Fruit fly (Drosophila melanogaster) whole organism, embryonic: ENCODE data around the gene NPF.

ENCODE experiments used
- Asciz ChIP-seq: fragments of 200-800 bp; sonication (Bioruptor generic); optimal IDR thresholded peaks from 2 replicates; lab custom pipeline; 2017; ENCODE audit warnings: missing biosample characterization, mild to moderate bottlenecking, missing genetic modification characterization, missing genetic modification reagents
- C15 ChIP-seq: fragments of 200-800 bp; sonication (Bioruptor generic); IDR thresholded peaks from 3 replicates; pipeline ENCODE4 v1.3.6; 2022; ENCODE audit warnings: missing biosample characterization, missing genetic modification characterization
- CG10321 ChIP-seq: fragments of 200-800 bp; sonication (Bioruptor generic); IDR thresholded peaks from 2 replicates; pipeline ENCODE4 v1.3.6; 2022; ENCODE audit warnings: missing biosample characterization, missing genetic modification characterization
- CG10431 ChIP-seq: fragments of 200-800 bp; sonication (Bioruptor generic); optimal IDR thresholded peaks from 3 replicates; lab custom pipeline; 2018; ENCODE audit warnings: missing biosample characterization, mild to moderate bottlenecking, missing genetic modification characterization
- CG11398 ChIP-seq: fragments of 200-800 bp; sonication (Bioruptor generic); optimal IDR thresholded peaks from 2 replicates; lab custom pipeline; 2016; ENCODE audit warnings: missing biosample characterization, missing genetic modification characterization
- CG11723 ChIP-seq: fragments of 200-800 bp; sonication (Bioruptor generic); optimal IDR thresholded peaks from 2 replicates; lab custom pipeline; 2017; ENCODE audit warnings: missing biosample characterization, mild to moderate bottlenecking, missing genetic modification characterization
- CG14965 ChIP-seq: fragments of 200-800 bp; sonication (Bioruptor generic); optimal IDR thresholded peaks from 2 replicates; lab custom pipeline; 2016; ENCODE audit warnings: missing biosample characterization, missing genetic modification characterization, borderline replicate concordance
- CG15479 ChIP-seq: fragments of 200-800 bp; sonication (Bioruptor generic); optimal IDR thresholded peaks from 3 replicates; lab custom pipeline; 2019; ENCODE audit warnings: missing biosample characterization, mild to moderate bottlenecking, missing genetic modification characterization, moderate library complexity
- CG16813 ChIP-seq: fragments of 200-800 bp; sonication (Bioruptor generic); IDR thresholded peaks from 3 replicates; pipeline ENCODE4 v1.3.6; 2022; ENCODE audit warnings: missing biosample characterization, missing genetic modification characterization; ENCODE audit not compliant: partially characterized antibody
- CG1832 ChIP-seq: fragments of 200-800 bp; sonication (Bioruptor generic); optimal IDR thresholded peaks from 2 replicates; lab custom pipeline; 2017; ENCODE audit warnings: missing biosample characterization, mild to moderate bottlenecking, missing genetic modification characterization, inconsistent platforms
- CG18476 ChIP-seq: fragments of 200-800 bp; sonication (Bioruptor generic); optimal IDR thresholded peaks from 2 replicates; lab custom pipeline; 2016; ENCODE audit warnings: missing biosample characterization, mild to moderate bottlenecking, missing genetic modification characterization
- CG2202 ChIP-seq: fragments of 200-800 bp; sonication (Bioruptor generic); optimal IDR thresholded peaks from 2 replicates; lab custom pipeline; 2018; ENCODE audit warnings: missing biosample characterization, mild to moderate bottlenecking, missing genetic modification characterization
- CG2889 ChIP-seq: fragments of 200-800 bp; sonication (Bioruptor generic); IDR thresholded peaks from 3 replicates; pipeline ENCODE4 v1.3.6; 2022; ENCODE audit warnings: missing biosample characterization, missing genetic modification characterization
- CG31224 ChIP-seq: fragments of 200-800 bp; sonication (Bioruptor generic); IDR thresholded peaks from 2 replicates; pipeline ENCODE4 v1.3.6; 2022; ENCODE audit warnings: missing biosample characterization, missing genetic modification characterization
- CG31365 ChIP-seq: fragments of 200-800 bp; sonication (Bioruptor generic); optimal IDR thresholded peaks from 2 replicates; lab custom pipeline; 2018; ENCODE audit warnings: missing biosample characterization, mild to moderate bottlenecking, missing genetic modification characterization
- CG32532 ChIP-seq: fragments of 200-800 bp; sonication (Bioruptor generic); IDR thresholded peaks from 2 replicates; pipeline ENCODE4 v1.3.6; 2022; ENCODE audit warnings: missing biosample characterization, missing genetic modification characterization
- CG32772 ChIP-seq: fragments of 200-800 bp; sonication (Bioruptor generic); IDR thresholded peaks from 2 replicates; pipeline ENCODE4 v1.3.6; 2022; ENCODE audit warnings: missing biosample characterization, missing genetic modification characterization
- CG33557 ChIP-seq: fragments of 200-800 bp; sonication (Bioruptor generic); optimal IDR thresholded peaks from 2 replicates; lab custom pipeline; 2019; ENCODE audit warnings: missing biosample characterization, mild to moderate bottlenecking, missing genetic modification characterization, moderate library complexity
- CG5180 ChIP-seq: fragments of 200-800 bp; sonication (Bioruptor generic); optimal IDR thresholded peaks from 3 replicates; lab custom pipeline; 2017; ENCODE audit warnings: missing biosample characterization, missing genetic modification characterization, mild to moderate bottlenecking, moderate library complexity, missing genetic modification reagents
- CG9727 ChIP-seq: fragments of 200-800 bp; sonication (Bioruptor generic); optimal IDR thresholded peaks from 3 replicates; lab custom pipeline; 2017; ENCODE audit warnings: missing biosample characterization, mild to moderate bottlenecking, missing genetic modification characterization
- Camta ChIP-seq: fragments of 200-800 bp; sonication (Bioruptor generic); optimal IDR thresholded peaks from 2 replicates; lab custom pipeline; 2016; ENCODE audit warnings: missing biosample characterization, missing genetic modification characterization
- Dfd ChIP-seq, 2 experiments: fragments of >200 bp; optimal IDR thresholded peaks; 2 replicates each; lab custom pipeline; 2017; ENCODE audit warnings: missing biosample characterization in 2 of 2, missing genetic modification characterization in 2 of 2
- H15 ChIP-seq: fragments of 200-800 bp; sonication (Bioruptor generic); IDR thresholded peaks from 3 replicates; pipeline ENCODE4 v1.3.6; 2022; ENCODE audit warnings: missing biosample characterization, missing genetic modification characterization
- HHEX ChIP-seq: fragments of 200-800 bp; sonication (Bioruptor generic); optimal IDR thresholded peaks from 3 replicates; lab custom pipeline; 2017; ENCODE audit warnings: missing biosample characterization, mild to moderate bottlenecking, missing genetic modification characterization, missing genetic modification reagents
- Hr78 ChIP-seq, 2 experiments: fragments of 200-800 bp in 1 of 2; fragments of >200 bp in 1 of 2; sonication (Bioruptor generic) in 1 of 2; optimal IDR thresholded peaks; 2 replicates each; lab custom pipeline; 2017 to 2019; ENCODE audit warnings: missing biosample characterization in 2 of 2, missing genetic modification characterization in 2 of 2, mild to moderate bottlenecking in 1 of 2, moderate library complexity in 1 of 2
- Nf-YB ChIP-seq: fragments of 200-800 bp; sonication (Bioruptor generic); optimal IDR thresholded peaks from 3 replicates; lab custom pipeline; 2019; ENCODE audit warnings: missing biosample characterization, mild to moderate bottlenecking, missing genetic modification characterization, moderate library complexity
- Oaz ChIP-seq: fragments of 200-800 bp; sonication (Bioruptor generic); IDR thresholded peaks from 2 replicates; pipeline ENCODE4 v1.3.6; 2022; ENCODE audit warnings: missing biosample characterization, missing genetic modification characterization
- Optix ChIP-seq: fragments of 200-800 bp; sonication (Bioruptor generic); IDR thresholded peaks from 3 replicates; pipeline ENCODE4 v1.3.6; 2022; ENCODE audit warnings: missing biosample characterization, missing genetic modification characterization
- Scr ChIP-seq: fragments of 200-800 bp; sonication (Bioruptor generic); IDR thresholded peaks from 2 replicates; pipeline ENCODE4 v1.3.6; 2022; ENCODE audit warnings: missing biosample characterization, missing genetic modification characterization; ENCODE audit not compliant: partially characterized antibody
- abd-A ChIP-seq: fragments of 200-800 bp; sonication (Bioruptor generic); optimal IDR thresholded peaks from 3 replicates; lab custom pipeline; 2019; ENCODE audit warnings: missing biosample characterization, mild to moderate bottlenecking, missing genetic modification characterization, moderate library complexity
- al ChIP-seq: fragments of 200-800 bp; sonication (Bioruptor generic); IDR thresholded peaks from 2 replicates; pipeline ENCODE4 v1.3.6; 2022; ENCODE audit warnings: missing biosample characterization, missing genetic modification characterization
- cas ChIP-seq: fragments of 200-800 bp; sonication (Bioruptor generic); IDR thresholded peaks from 2 replicates; pipeline ENCODE4 v1.3.6; 2022; ENCODE audit warnings: missing biosample characterization, missing genetic modification characterization
- corto ChIP-seq: fragments of 200-800 bp; sonication (Bioruptor generic); optimal IDR thresholded peaks from 2 replicates; lab custom pipeline; 2016; ENCODE audit warnings: missing biosample characterization, mild to moderate bottlenecking, missing genetic modification characterization, moderate library complexity
- croc ChIP-seq: fragments of 200-800 bp; sonication (Bioruptor generic); conservative IDR thresholded peaks from 3 replicates; pipeline ENCODE4 v1.3.6; 2022; ENCODE audit warnings: missing biosample characterization, missing genetic modification characterization
- emc ChIP-seq: fragments of 200-800 bp; sonication (Bioruptor generic); optimal IDR thresholded peaks from 2 replicates; lab custom pipeline; 2016; ENCODE audit warnings: missing biosample characterization, missing genetic modification characterization
- ems ChIP-seq: fragments of 200-800 bp; sonication (Bioruptor generic); optimal IDR thresholded peaks from 3 replicates; lab custom pipeline; 2016; ENCODE audit warnings: missing biosample characterization, missing genetic modification characterization
- en ChIP-seq: fragments of 200-800 bp; sonication (Bioruptor generic); optimal IDR thresholded peaks from 2 replicates; lab custom pipeline; 2016; ENCODE audit warnings: missing biosample characterization, missing genetic modification characterization
- eve ChIP-seq, 2 experiments: fragments of >200 bp; optimal IDR thresholded peaks; 2 replicates each; lab custom pipeline; 2017; ENCODE audit warnings: missing biosample characterization in 2 of 2, missing genetic modification characterization in 2 of 2
- ham ChIP-seq: fragments of 200-800 bp; sonication (Bioruptor generic); IDR thresholded peaks from 2 replicates; pipeline ENCODE4 v1.3.6; 2022; ENCODE audit warnings: missing biosample characterization, missing genetic modification characterization
- hb ChIP-seq: fragments of 200-800 bp; sonication (Bioruptor generic); IDR thresholded peaks from 3 replicates; pipeline ENCODE4 v1.3.6; 2022; ENCODE audit warnings: missing biosample characterization, missing genetic modification characterization; ENCODE audit not compliant: partially characterized antibody
- jing ChIP-seq: fragments of 200-800 bp; sonication (Bioruptor generic); optimal IDR thresholded peaks from 2 replicates; lab custom pipeline; 2018; ENCODE audit warnings: missing biosample characterization, mild to moderate bottlenecking, missing genetic modification characterization
- ken ChIP-seq: fragments of 200-800 bp; sonication (Bioruptor generic); IDR thresholded peaks from 3 replicates; pipeline ENCODE4 v1.3.6; 2022; ENCODE audit warnings: missing biosample characterization, missing genetic modification characterization
- mirr ChIP-seq: fragments of 200-800 bp; sonication (Bioruptor generic); optimal IDR thresholded peaks from 3 replicates; lab custom pipeline; 2018; ENCODE audit warnings: missing biosample characterization, mild to moderate bottlenecking, missing genetic modification characterization
- oc ChIP-seq: fragments of 200-800 bp; sonication (Bioruptor generic); optimal IDR thresholded peaks from 2 replicates; lab custom pipeline; 2018; ENCODE audit warnings: missing biosample characterization, mild to moderate bottlenecking, missing genetic modification characterization, moderate library complexity
- pan ChIP-seq, 4 experiments: fragments of >200 bp in 3 of 4; fragments of 200-800 bp in 1 of 4; sonication (Bioruptor generic) in 1 of 4; optimal IDR thresholded peaks in 3 of 4; IDR thresholded peaks in 1 of 4; 2 replicates each; pipeline versions ENCODE4 v1.3.6 to Lab custom; 2017 to 2022; ENCODE audit warnings: missing biosample characterization in 2 of 4, missing genetic modification characterization in 2 of 4, mixed read lengths in 1 of 4
- phol ChIP-seq: fragments of 200-800 bp; sonication (Bioruptor generic); optimal IDR thresholded peaks from 3 replicates; lab custom pipeline; 2018; ENCODE audit warnings: missing biosample characterization, mild to moderate bottlenecking, missing genetic modification characterization, moderate library complexity
- tup ChIP-seq: fragments of 200-800 bp; sonication (Bioruptor generic); optimal IDR thresholded peaks from 2 replicates; lab custom pipeline; 2016; ENCODE audit warnings: missing biosample characterization, mild to moderate bottlenecking, missing genetic modification characterization, moderate library complexity
- zen ChIP-seq: fragments of 200-800 bp; sonication (Bioruptor generic); optimal IDR thresholded peaks from 3 replicates; lab custom pipeline; 2018; ENCODE audit warnings: missing biosample characterization, mild to moderate bottlenecking, missing genetic modification characterization, moderate library complexity

The NPF gene

DNA sequence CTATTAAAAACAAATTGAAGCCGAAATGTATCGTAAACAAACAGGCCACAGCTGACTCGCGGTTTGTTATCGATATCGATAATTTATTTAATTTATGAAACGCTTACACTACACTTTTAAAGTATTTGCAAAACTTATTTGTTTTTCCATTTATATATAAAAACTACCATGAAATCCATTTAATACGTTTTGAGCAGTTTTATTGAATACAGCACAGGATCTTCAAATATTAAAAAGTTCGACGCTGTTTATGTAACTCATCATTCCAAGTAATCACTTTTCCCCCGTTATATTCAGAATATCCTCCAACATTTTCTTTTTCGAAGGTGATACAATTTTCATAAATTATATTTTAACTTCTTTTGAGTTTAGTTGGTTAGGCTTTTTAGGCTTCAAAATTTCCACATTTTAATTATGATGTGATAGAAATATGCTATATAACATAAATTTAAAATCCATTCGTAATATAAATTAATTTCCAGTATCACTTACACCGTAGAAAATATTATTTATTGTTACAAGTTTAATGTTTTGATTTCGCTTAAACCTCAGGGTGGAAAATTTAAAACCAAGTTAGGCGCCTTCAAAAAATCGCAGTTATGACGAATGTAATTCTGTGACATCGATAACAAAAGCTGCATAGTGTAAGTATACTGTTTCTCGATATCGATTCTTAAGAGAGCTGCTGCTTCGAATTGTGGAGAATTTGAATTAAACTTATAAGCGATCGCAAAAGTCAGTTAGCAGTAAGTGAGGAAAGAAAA lies 38.1 kb downstream of the NPF start, which contains the start of the genes CG10324 and CCT3 (continued):
- no peak for TF ChIP-seq pan (optimal IDR thresholded peaks at IDR 0.05; lab: Kevin White, UChicago)
- TF ChIP-seq pan (GFP tag; optimal IDR thresholded peaks at IDR 0.05 in 1 of 2, IDR thresholded peaks at IDR 0.05 in 1 of 2) = peak in 1 of 2 experiments; percentile 72
- no peak for TF ChIP-seq oc (tag; lab: Kevin White, UChicago)
- peak; percentile 84 for TF ChIP-seq phol (tag; lab: Kevin White, UChicago)
- no peak for TF ChIP-seq CG11398
- TF ChIP-seq en (GFP tag; lab: Kevin White, UChicago) = no peak
- no peak for TF ChIP-seq ham (GFP tag; lab: Robert Waterston, UW)
- TF ChIP-seq Asciz (GFP tag; lab: Kevin White, UChicago) = no peak
- TF ChIP-seq CG33557 (GFP tag; lab: Kevin White, UChicago) = peak; percentile 65
- no peak for TF ChIP-seq eve (GFP tag; optimal IDR thresholded peaks at IDR 0.05; lab: Kevin White, UChicago)
- peak; percentile 54 for TF ChIP-seq al (GFP tag; lab: Robert Waterston, UW)
- TF ChIP-seq corto (GFP tag; lab: Kevin White, UChicago) = no peak
- TF ChIP-seq CG10431 (GFP tag; lab: Kevin White, UChicago) = no peak
- TF ChIP-seq HHEX (GFP tag; lab: Kevin White, UChicago) = peak; percentile 51
- TF ChIP-seq emc (GFP tag; lab: Kevin White, UChicago) = no peak
- TF ChIP-seq CG9727 (GFP tag; lab: Kevin White, UChicago) = peak; percentile 63
- TF ChIP-seq hb (GFP tag; lab: Robert Waterston, UW) = peak; percentile 38; the same call in 1 of the 3 replicates
- no peak for TF ChIP-seq Optix (GFP tag; lab: Robert Waterston, UW)
- TF ChIP-seq Dfd (GFP tag; optimal IDR thresholded peaks at IDR 0.05; lab: Kevin White, UChicago) = peak in 1 of 2 experiments; percentile 49
- TF ChIP-seq CG32532 (GFP tag; lab: Robert Waterston, UW) = peak; percentile 74
- no peak; the same call in 2 of the 3 replicates for TF ChIP-seq H15 (GFP tag; lab: Robert Waterston, UW)
- peak; percentile 74; the same call in 2 of the 3 replicates for TF ChIP-seq ken (GFP tag; lab: Robert Waterston, UW)
- TF ChIP-seq jing (GFP tag; lab: Kevin White, UChicago) = no peak
- TF ChIP-seq tup (GFP tag; lab: Kevin White, UChicago) = no peak
- TF ChIP-seq Nf-YB (GFP tag; lab: Kevin White, UChicago) = peak; percentile 42
- TF ChIP-seq CG15479 (GFP tag; lab: Kevin White, UChicago) = no peak
- no peak for TF ChIP-seq CG14965 (GFP tag; lab: Kevin White, UChicago)
- TF ChIP-seq CG18476 (GFP tag; lab: Kevin White, UChicago) = peak; percentile 53
- peak; percentile 70 for TF ChIP-seq CG16813 (GFP tag; lab: Robert Waterston, UW)
- no peak for TF ChIP-seq CG2889 (GFP tag; lab: Robert Waterston, UW)
- TF ChIP-seq abd-A (tag; lab: Kevin White, UChicago) = no peak
- peak; percentile 71 for TF ChIP-seq Scr
- peak; percentile 34; the same call in 1 of the 2 replicates for TF ChIP-seq CG31224 (GFP tag; lab: Robert Waterston, UW)
- TF ChIP-seq CG2202 (tag; lab: Kevin White, UChicago) = peak; percentile 15
- TF ChIP-seq zen (tag; lab: Kevin White, UChicago) = peak; percentile 41
- TF ChIP-seq croc (GFP tag; lab: Robert Waterston, UW) = peak; percentile 51; the same call in 1 of the 3 replicates
- peak; percentile 55 for TF ChIP-seq Camta (GFP tag; lab: Kevin White, UChicago)
- no peak for TF ChIP-seq CG5180 (GFP tag; lab: Kevin White, UChicago)
- no peak for TF ChIP-seq cas (GFP tag; lab: Robert Waterston, UW)
- TF ChIP-seq CG32772 (GFP tag; lab: Robert Waterston, UW) = peak; percentile 47
- no peak for TF ChIP-seq CG10321 (GFP tag; lab: Robert Waterston, UW)
- no peak for TF ChIP-seq CG31365
- 0 out of 3 replicates have a peak, but pooled peaks have one; percentile 34 for TF ChIP-seq C15
- TF ChIP-seq mirr (GFP tag; lab: Kevin White, UChicago) = no peak
- no peak for TF ChIP-seq Hr78 (GFP tag; optimal IDR thresholded peaks at IDR 0.05; lab: Kevin White, UChicago)
- no peak for TF ChIP-seq Oaz (GFP tag; lab: Robert Waterston, UW)
- TF ChIP-seq ems (GFP tag; lab: Kevin White, UChicago) = peak; percentile 5
- TF ChIP-seq CG1832 (GFP tag; lab: Kevin White, UChicago) = no peak
- TF ChIP-seq CG11723 = no peak
